Fruit fly (Drosophila melanogaster): ENCODE measurements around the gene TBC1d7.
A peak's percentile ranks its signal among the peaks of the same experiment; 100 is the strongest.

The TBC1d7 gene

DNA sequence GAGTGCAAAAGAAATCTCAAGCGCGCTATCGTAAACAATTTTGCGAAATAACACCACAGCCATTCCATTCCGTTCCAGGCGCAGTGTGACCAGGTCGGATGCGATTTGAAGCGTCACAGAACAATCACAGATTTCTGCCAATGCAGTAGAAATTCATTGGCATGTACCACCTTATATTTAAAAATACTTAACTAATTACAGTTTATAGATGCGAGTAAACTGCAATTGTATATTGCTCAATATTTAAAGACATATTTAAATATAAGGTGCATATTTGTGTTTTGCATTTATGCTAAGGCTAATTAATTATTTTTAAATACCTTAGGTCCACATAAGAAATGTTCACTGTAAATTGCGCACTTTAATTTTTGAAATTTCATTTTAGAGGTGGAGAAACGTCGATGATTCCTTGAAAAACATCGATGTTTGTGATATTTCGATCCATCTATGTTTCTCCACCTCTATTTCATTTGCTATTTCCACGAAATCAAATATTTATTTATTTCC, 31.9 kb downstream of the TBC1d7 start, which contains the start of the genes SMC6 and CG6204 (continued):
- TF ChIP-seq Blimp-1 (GFP tag; optimal IDR thresholded peaks at IDR 0.05) (peak; percentile 78), Gug (GFP tag; IDR thresholded peaks at IDR 0.05) (peak; percentile 94), CG11902 (GFP tag; optimal IDR thresholded peaks at IDR 0.05) (peak; percentile 96), CG8319 (GFP tag; optimal IDR thresholded peaks at IDR 0.05) (peak; percentile 92), spab (GFP tag; optimal IDR thresholded peaks at IDR 0.05) (peak; percentile 90), CG16779 (tag; optimal IDR thresholded peaks at IDR 0.05) (peak; percentile 76), Hr38 (GFP tag; optimal IDR thresholded peaks at IDR 0.05) (no peak), acj6 (GFP tag; optimal IDR thresholded peaks at IDR 0.05) (peak; percentile 96), achi (GFP tag; optimal IDR thresholded peaks at IDR 0.05) (peak; percentile 95)

DNA sequence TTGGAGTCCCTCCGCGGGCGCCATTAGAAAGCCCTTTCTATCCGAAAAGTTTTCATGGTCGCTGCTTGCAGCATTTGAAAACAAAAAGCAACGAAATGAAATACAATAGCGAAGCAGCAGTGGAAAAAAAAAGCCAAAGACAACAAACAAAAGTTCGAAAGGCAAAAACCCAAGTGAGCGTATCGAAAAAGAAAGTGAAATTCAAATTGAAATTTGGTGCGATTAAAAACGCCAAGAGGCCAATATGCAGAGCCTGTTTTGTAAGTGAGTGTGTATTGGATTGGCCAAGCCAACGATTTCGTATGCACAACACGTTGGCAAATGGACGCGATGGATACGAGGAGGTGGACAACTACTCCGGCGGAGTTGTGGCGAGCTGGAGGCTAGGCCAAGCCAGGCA, 41.2 kb downstream of the TBC1d7 start:
- TF ChIP-seq Blimp-1 (GFP tag; optimal IDR thresholded peaks at IDR 0.05) = peak; percentile 70
- TF ChIP-seq CG10631 (GFP tag; optimal IDR thresholded peaks at IDR 0.05) = no peak
- no peak for TF ChIP-seq Eip75B (GFP tag; optimal IDR thresholded peaks at IDR 0.05)
- TF ChIP-seq eg (GFP tag; IDR thresholded peaks at IDR 0.05) = peak; percentile 13; the same call in 1 of the 3 replicates

DNA sequence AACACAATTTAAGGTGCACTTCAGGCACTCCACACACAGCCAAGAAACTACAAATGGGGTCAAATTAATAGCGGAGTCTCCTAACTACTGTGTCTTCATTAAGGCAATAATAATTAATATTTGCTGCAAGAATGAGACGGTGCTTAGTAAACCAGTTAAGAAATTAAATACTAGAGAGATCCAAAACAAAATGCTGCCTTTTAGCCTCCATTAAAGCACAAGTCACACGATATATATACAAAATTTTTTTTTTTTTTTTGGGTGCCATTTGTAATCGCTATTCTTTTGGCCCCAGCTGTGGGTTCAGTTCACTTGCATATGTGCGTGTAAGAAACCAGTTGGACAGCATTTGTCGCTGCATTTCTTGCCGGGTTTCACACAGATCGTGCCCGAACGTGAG, 41.9 kb downstream of the TBC1d7 start:
- TF ChIP-seq pdm3 (GFP tag; optimal IDR thresholded peaks at IDR 0.05) (peak; percentile 89), CG6854 (GFP tag; optimal IDR thresholded peaks at IDR 0.05) (peak; percentile 77), CG8319 (GFP tag; optimal IDR thresholded peaks at IDR 0.05) (peak; percentile 72), cyc (GFP tag; optimal IDR thresholded peaks at IDR 0.05) (peak; percentile 76), Hr38 (GFP tag; optimal IDR thresholded peaks at IDR 0.05) (no peak), CG34406 (GFP tag; optimal IDR thresholded peaks at IDR 0.05) (peak; percentile 84), Sox15 (GFP tag; optimal IDR thresholded peaks at IDR 0.05) (peak; percentile 79), Met (GFP tag; optimal IDR thresholded peaks at IDR 0.05) (peak; percentile 90), Sox102F (GFP tag; optimal IDR thresholded peaks at IDR 0.05) (peak; percentile 92), CG15336 (GFP tag; IDR thresholded peaks at IDR 0.05) (peak; percentile 94), Blimp-1 (GFP tag; optimal IDR thresholded peaks at IDR 0.05) (peak; percentile 31), CG7368 (GFP tag; optimal IDR thresholded peaks at IDR 0.05) (peak; percentile 79), OdsH (GFP tag; optimal IDR thresholded peaks at IDR 0.05) (peak; percentile 88), CG6163 (GFP tag; IDR thresholded peaks at IDR 0.05) (peak; percentile 80), CG6276 (GFP tag; optimal IDR thresholded peaks at IDR 0.05) (peak; percentile 90), CG4318 (GFP tag; optimal IDR thresholded peaks at IDR 0.05) (peak; percentile 76), CG10669 (GFP tag; optimal IDR thresholded peaks at IDR 0.05) (peak; percentile 72), Ets96B (tag; optimal IDR thresholded peaks at IDR 0.05) (peak; percentile 58), Eip78C (GFP tag) (peak; percentile 98), fkh (GFP tag; optimal IDR thresholded peaks at IDR 0.05) (no peak), Eip93F (GFP tag; optimal IDR thresholded peaks at IDR 0.05) (peak; percentile 78), CG1621 (tag; optimal IDR thresholded peaks at IDR 0.05) (peak; percentile 53), vri (GFP tag; optimal IDR thresholded peaks at IDR 0.05) (peak; percentile 78), CG11294 (GFP tag; IDR thresholded peaks at IDR 0.05) (peak; percentile 63; the same call in 1 of the 2 replicates), CG10631 (GFP tag; optimal IDR thresholded peaks at IDR 0.05) (peak; percentile 79), Gug (GFP tag; IDR thresholded peaks at IDR 0.05) (peak; percentile 80), CG3032 (tag; optimal IDR thresholded peaks at IDR 0.05) (peak; percentile 71), CG16779 (tag; optimal IDR thresholded peaks at IDR 0.05) (peak; percentile 78), salr (GFP tag; optimal IDR thresholded peaks at IDR 0.05) (peak; percentile 18 to 76), CG9139 (GFP tag; optimal IDR thresholded peaks at IDR 0.05) (peak; percentile 26), lz (GFP tag; optimal IDR thresholded peaks at IDR 0.05) (peak; percentile 84), CG6808 (GFP tag; optimal IDR thresholded peaks at IDR 0.05) (peak; percentile 80), CG3919 (GFP tag; optimal IDR thresholded peaks at IDR 0.05) (peak; percentile 89), fd85E (GFP tag; optimal IDR thresholded peaks at IDR 0.05) (peak; percentile 52), dac (GFP tag; optimal IDR thresholded peaks at IDR 0.05) (peak; percentile 80), Ets21C (GFP tag; optimal IDR thresholded peaks at IDR 0.05) (peak; percentile 73), eg (GFP tag; IDR thresholded peaks at IDR 0.05) (peak; percentile 84), spab (GFP tag; optimal IDR thresholded peaks at IDR 0.05) (peak; percentile 69), acj6 (GFP tag; optimal IDR thresholded peaks at IDR 0.05) (peak; percentile 85), Eip75B (GFP tag; optimal IDR thresholded peaks at IDR 0.05) (peak; percentile 88), Hr4 (GFP tag; optimal IDR thresholded peaks at IDR 0.05) (peak; percentile 92), CG8632 (GFP tag; optimal IDR thresholded peaks at IDR 0.05) (peak; percentile 85), Hr39 (GFP tag; optimal IDR thresholded peaks at IDR 0.05) (peak; percentile 83), achi (GFP tag; optimal IDR thresholded peaks at IDR 0.05) (peak; percentile 86)
